Worm (Caenorhabditis elegans) whole organism, L3 larva: ENCODE results near the gene cutl-26.
A peak's percentile ranks its signal among the peaks of the same experiment; 100 is the strongest.

Experiments
- R02D3.7 ChIP-seq: fragments of 150-350 bp; optimal IDR thresholded peaks from 2 replicates; lab custom pipeline; 2014; ENCODE audit warnings: missing biosample characterization, missing genetic modification characterization
- aly-2 ChIP-seq: fragments of 150-350 bp; optimal IDR thresholded peaks from 2 replicates; lab custom pipeline; 2014; ENCODE audit warnings: missing biosample characterization, missing genetic modification characterization
- ama-1 ChIP-seq: fragments of 150-350 bp; optimal IDR thresholded peaks from 2 replicates; lab custom pipeline; 2018
- ceh-82 ChIP-seq: fragments of 150-350 bp; optimal IDR thresholded peaks from 2 replicates; lab custom pipeline; 2014; ENCODE audit warnings: missing biosample characterization, missing genetic modification characterization
- ceh-9 ChIP-seq: sonication (generic microtip); optimal IDR thresholded peaks from 2 replicates; lab custom pipeline; 2018; ENCODE audit warnings: missing biosample characterization, missing genetic modification characterization
- daf-12 ChIP-seq: fragments of 150-350 bp; optimal IDR thresholded peaks from 2 replicates; lab custom pipeline; 2014; ENCODE audit warnings: missing biosample characterization, missing genetic modification reagents, missing genetic modification characterization
- egl-27 ChIP-seq: sonication (generic microtip); optimal IDR thresholded peaks from 4 replicates; lab custom pipeline; 2017; ENCODE audit warnings: missing biosample characterization, missing genetic modification reagents, missing genetic modification characterization
- egl-5 ChIP-seq: fragments of 150-350 bp; optimal IDR thresholded peaks from 2 replicates; lab custom pipeline; 2017; ENCODE audit warnings: missing biosample characterization, missing genetic modification reagents, missing genetic modification characterization, inconsistent platforms
- elt-1 ChIP-seq: fragments of 150-350 bp; optimal IDR thresholded peaks from 2 replicates; lab custom pipeline; 2014; ENCODE audit warnings: missing biosample characterization, missing genetic modification characterization
- elt-2 ChIP-seq: sonication (generic microtip); optimal IDR thresholded peaks from 2 replicates; lab custom pipeline; 2016; ENCODE audit warnings: missing genetic modification reagents, mild to moderate bottlenecking, missing genetic modification characterization, missing compliant biosample characterization
- elt-3 ChIP-seq, 3 experiments: fragments of 150-350 bp in 1 of 3; sonication (generic microtip) in 2 of 3; optimal IDR thresholded peaks; 2 replicates in 2 of 3; 4 replicates in 1 of 3; lab custom pipeline; 2014 to 2017; ENCODE audit warnings: missing biosample characterization in 3 of 3, missing genetic modification characterization in 3 of 3
- fkh-10 ChIP-seq: sonication (generic microtip); optimal IDR thresholded peaks from 2 replicates; lab custom pipeline; 2017; ENCODE audit warnings: missing biosample characterization, missing genetic modification reagents, missing genetic modification characterization
- fos-1 ChIP-seq: fragments of 150-350 bp; optimal IDR thresholded peaks from 2 replicates; lab custom pipeline; 2014; ENCODE audit warnings: missing biosample characterization, missing genetic modification characterization
- hmg-11 ChIP-seq: sonication (generic microtip); optimal IDR thresholded peaks from 2 replicates; lab custom pipeline; 2016; ENCODE audit warnings: missing genetic modification characterization, missing compliant biosample characterization
- jun-1 ChIP-seq: fragments of 150-350 bp; optimal IDR thresholded peaks from 2 replicates; lab custom pipeline; 2014; ENCODE audit warnings: missing biosample characterization, missing genetic modification reagents, missing genetic modification characterization
- lin-15B ChIP-seq: fragments of 150-350 bp; optimal IDR thresholded peaks from 2 replicates; lab custom pipeline; 2014; ENCODE audit warnings: missing biosample characterization, missing genetic modification characterization
- mdl-1 ChIP-seq: fragments of 150-350 bp; optimal IDR thresholded peaks from 2 replicates; lab custom pipeline; 2014; ENCODE audit warnings: missing biosample characterization, missing genetic modification characterization
- mml-1 ChIP-seq: fragments of 150-350 bp; sonication (generic microtip); optimal IDR thresholded peaks from 3 replicates; lab custom pipeline; 2014; ENCODE audit warnings: missing biosample characterization, missing genetic modification characterization
- nfya-1 ChIP-seq: sonication (generic microtip); optimal IDR thresholded peaks from 2 replicates; lab custom pipeline; 2017; ENCODE audit warnings: missing genetic modification characterization, mild to moderate bottlenecking, missing compliant biosample characterization, antibody characterized with exemption, moderate library complexity; ENCODE audit not compliant: insufficient read depth
- nhr-11 ChIP-seq: fragments of 150-350 bp; optimal IDR thresholded peaks from 2 replicates; lab custom pipeline; 2014; ENCODE audit warnings: missing biosample characterization, missing genetic modification characterization
- nhr-23 ChIP-seq: fragments of 150-350 bp; optimal IDR thresholded peaks from 2 replicates; lab custom pipeline; 2014; ENCODE audit warnings: missing biosample characterization, missing genetic modification reagents, missing genetic modification characterization
- nhr-25 ChIP-seq: sonication (generic microtip); optimal IDR thresholded peaks from 2 replicates; lab custom pipeline; 2017; ENCODE audit warnings: missing biosample characterization, missing genetic modification characterization
- nhr-28 ChIP-seq: fragments of 150-350 bp; optimal IDR thresholded peaks from 2 replicates; lab custom pipeline; 2014; ENCODE audit warnings: missing biosample characterization, missing genetic modification characterization
- nhr-76 ChIP-seq: fragments of 150-350 bp; sonication (generic microtip); optimal IDR thresholded peaks from 5 replicates; lab custom pipeline; 2014; ENCODE audit warnings: missing biosample characterization, missing genetic modification characterization
- pha-4 ChIP-seq: fragments of 150-350 bp; optimal IDR thresholded peaks from 2 replicates; lab custom pipeline; 2014; ENCODE audit warnings: missing biosample characterization, missing genetic modification reagents, missing genetic modification characterization
- pqm-1 ChIP-seq: fragments of 150-350 bp; optimal IDR thresholded peaks from 2 replicates; lab custom pipeline; 2017; ENCODE audit warnings: missing biosample characterization, missing genetic modification characterization, inconsistent platforms
- skn-1 ChIP-seq: fragments of 150-350 bp; optimal IDR thresholded peaks from 2 replicates; lab custom pipeline; 2014; ENCODE audit warnings: missing biosample characterization, missing genetic modification characterization
- snpc-4 ChIP-seq: fragments of 150-350 bp; optimal IDR thresholded peaks from 2 replicates; lab custom pipeline; 2014; ENCODE audit warnings: missing biosample characterization, missing genetic modification characterization
- tbx-2 ChIP-seq: sonication (generic microtip); optimal IDR thresholded peaks from 2 replicates; lab custom pipeline; 2016; ENCODE audit warnings: mild to moderate bottlenecking, missing genetic modification characterization, missing compliant biosample characterization
- unc-39 ChIP-seq: sonication (generic microtip); optimal IDR thresholded peaks from 4 replicates; lab custom pipeline; 2017; ENCODE audit warnings: missing biosample characterization, missing genetic modification characterization
- zag-1 ChIP-seq: fragments of 150-350 bp; optimal IDR thresholded peaks from 2 replicates; lab custom pipeline; 2014; ENCODE audit warnings: missing biosample characterization, missing genetic modification characterization
- ztf-11 ChIP-seq: fragments of 150-350 bp; optimal IDR thresholded peaks from 2 replicates; lab custom pipeline; 2014; ENCODE audit warnings: missing biosample characterization, missing genetic modification characterization

cutl-26 gene

ce11 chrIV:676280-676679 is 31.3 kb downstream of the cutl-26 start, which contains the start of gene K11H12.5:
K11H12.5 (plus strand) TSS chrIV:676580.
- TF ChIP-seq nfya-1 (tag; lab: Kevin White, UChicago): no peak
- no peak for TF ChIP-seq hmg-11
- TF ChIP-seq snpc-4 (tag; lab: Kevin White, UChicago): no peak
- no peak for TF ChIP-seq mml-1 (tag; lab: Kevin White, UChicago)
- TF ChIP-seq nhr-23 (tag; lab: Kevin White, UChicago): no peak
- TF ChIP-seq unc-39 (tag; lab: Kevin White, UChicago): no peak
- no peak for TF ChIP-seq nhr-25 (tag; lab: Kevin White, UChicago)
- no peak for TF ChIP-seq egl-5 (tag; lab: Kevin White, UChicago)
- TF ChIP-seq egl-27 (tag; lab: Kevin White, UChicago): no peak
- no peak for TF ChIP-seq skn-1 (tag; lab: Kevin White, UChicago)
- no peak for TF ChIP-seq ama-1 (lab: Kevin White, UChicago)
- TF ChIP-seq tbx-2 (tag; lab: Kevin White, UChicago): no peak
- no peak for TF ChIP-seq ceh-82 (tag; lab: Kevin White, UChicago)
- TF ChIP-seq jun-1 (tag; lab: Kevin White, UChicago): no peak

ce11 chrIV:675471-676159 is 31.9 kb downstream of the cutl-26 start, which contains the start of the genes K11H12.4 and K11H12.10:
K11H12.4 (minus strand) TSS chrIV:675883.
K11H12.10 (plus strand) TSS chrIV:676075.
- no peak for TF ChIP-seq ceh-82 (tag; lab: Kevin White, UChicago)
- no peak for TF ChIP-seq aly-2
- no peak for TF ChIP-seq fos-1
- TF ChIP-seq ztf-11: no peak
- TF ChIP-seq elt-3 (tag; optimal IDR thresholded peaks at IDR 0.05; lab: Kevin White, UChicago): no peak
- TF ChIP-seq nhr-76 (tag; lab: Kevin White, UChicago): no peak
- TF ChIP-seq nhr-28: no peak
- TF ChIP-seq pqm-1 (tag; lab: Kevin White, UChicago): peak; percentile 83
- TF ChIP-seq elt-2 (tag; lab: Kevin White, UChicago): peak; percentile 46

- TF ChIP-seq mml-1 (tag; lab: Kevin White, UChicago) (no peak), pqm-1 (tag; lab: Kevin White, UChicago) (peak; percentile 26), daf-12 (tag; lab: Kevin White, UChicago) (no peak), egl-27 (tag; lab: Kevin White, UChicago) (no peak), R02D3.7 (tag; lab: Kevin White, UChicago) (no peak), elt-2 (tag; lab: Kevin White, UChicago) (peak; percentile 47)
Observed at ce11 chrIV:673313-673712, 34.2 kb downstream of the cutl-26 start, which contains the start of gene K11H12.3. K11H12.3 (minus strand) TSS chrIV:673480.

ce11 chrIV:670455-670854 is 37.1 kb downstream of the cutl-26 start, which contains the start of gene K11H12.11:
K11H12.11 (minus strand) TSS chrIV:670555.
- TF ChIP-seq mdl-1 (tag; lab: Kevin White, UChicago): no peak
- TF ChIP-seq ceh-9 (tag; lab: Kevin White, UChicago): no peak
- no peak for TF ChIP-seq egl-5 (tag; lab: Kevin White, UChicago)
- TF ChIP-seq ama-1 (lab: Kevin White, UChicago): no peak
- no peak for TF ChIP-seq jun-1 (tag; lab: Kevin White, UChicago)
- no peak for TF ChIP-seq lin-15B (tag; lab: Kevin White, UChicago)
- no peak for TF ChIP-seq zag-1 (tag; lab: Kevin White, UChicago)

ce11 chrIV:666991-667390 is 40.5 kb downstream of the cutl-26 start, which contains the start of gene K11H12.6:
K11H12.6 (plus strand) TSS chrIV:667291.
- TF ChIP-seq ztf-11 (no peak), ceh-9 (tag; lab: Kevin White, UChicago) (no peak), fkh-10 (GFP tag; lab: Kevin White, UChicago) (no peak), pha-4 (tag; lab: Kevin White, UChicago) (no peak), nhr-11 (tag; lab: Kevin White, UChicago) (no peak), skn-1 (tag; lab: Kevin White, UChicago) (no peak), mml-1 (tag; lab: Kevin White, UChicago) (no peak), fos-1 (no peak), elt-1 (tag; lab: Kevin White, UChicago) (no peak), unc-39 (tag; lab: Kevin White, UChicago) (no peak), zag-1 (tag; lab: Kevin White, UChicago) (no peak), elt-2 (tag; lab: Kevin White, UChicago) (no peak)
